Fruit fly (Drosophila melanogaster) whole organism, adult: Measurements from ENCODE around the gene DNAlig4.

Experiments
- CG11617 ChIP-seq: fragments of 200-800 bp; sonication (Bioruptor generic); optimal IDR thresholded peaks from 2 replicates; lab custom pipeline; 2017; ENCODE audit warnings: mild to moderate bottlenecking, missing biosample characterization, missing genetic modification reagents, missing genetic modification characterization
- CG12768 ChIP-seq: fragments of 200-800 bp; sonication (Bioruptor generic); optimal IDR thresholded peaks from 2 replicates; lab custom pipeline; 2017; ENCODE audit warnings: missing biosample characterization, missing genetic modification characterization, mild to moderate bottlenecking, moderate library complexity, missing genetic modification reagents
- CG14711 ChIP-seq: fragments of 200-800 bp; sonication (Bioruptor generic); optimal IDR thresholded peaks from 2 replicates; lab custom pipeline; 2018; ENCODE audit warnings: missing biosample characterization, mild to moderate bottlenecking, missing genetic modification characterization, moderate library complexity
- CG1620 ChIP-seq: fragments of 200-800 bp; sonication (Bioruptor generic); optimal IDR thresholded peaks from 2 replicates; lab custom pipeline; 2016; ENCODE audit warnings: missing biosample characterization, missing genetic modification characterization
- CG33017 ChIP-seq: fragments of 200-800 bp; sonication (Bioruptor generic); optimal IDR thresholded peaks from 2 replicates; lab custom pipeline; 2018; ENCODE audit warnings: missing biosample characterization, mild to moderate bottlenecking, missing genetic modification characterization, moderate library complexity
- CG5204 ChIP-seq: fragments of 200-800 bp; sonication (Bioruptor generic); optimal IDR thresholded peaks from 2 replicates; lab custom pipeline; 2016; ENCODE audit warnings: missing biosample characterization, missing genetic modification characterization
- CG7045 ChIP-seq: fragments of 200-800 bp; sonication (Bioruptor generic); optimal IDR thresholded peaks from 2 replicates; lab custom pipeline; 2017; ENCODE audit warnings: missing biosample characterization, mild to moderate bottlenecking, missing genetic modification characterization
- CG7101 ChIP-seq: fragments of 200-800 bp; sonication (Bioruptor generic); optimal IDR thresholded peaks from 2 replicates; lab custom pipeline; 2018; ENCODE audit warnings: missing biosample characterization, mild to moderate bottlenecking, missing genetic modification characterization, moderate library complexity
- Clk ChIP-seq: fragments of 200-800 bp; sonication (Bioruptor generic); optimal IDR thresholded peaks from 2 replicates; lab custom pipeline; 2017; ENCODE audit warnings: missing biosample characterization, missing genetic modification characterization
- Crg-1 ChIP-seq: fragments of 200-800 bp; sonication (Bioruptor generic); optimal IDR thresholded peaks from 2 replicates; lab custom pipeline; 2016; ENCODE audit warnings: missing biosample characterization, missing genetic modification characterization
- Hr96 ChIP-seq: fragments of 200-800 bp; sonication (Bioruptor generic); optimal IDR thresholded peaks from 2 replicates; lab custom pipeline; 2016; ENCODE audit warnings: missing biosample characterization, missing genetic modification characterization
- Mnt ChIP-seq: fragments of 200-800 bp; sonication (Bioruptor generic); optimal IDR thresholded peaks from 2 replicates; lab custom pipeline; 2016; ENCODE audit warnings: missing biosample characterization, mild to moderate bottlenecking, missing genetic modification characterization
- bab1 ChIP-seq: fragments of 200-800 bp; sonication (Bioruptor generic); optimal IDR thresholded peaks from 3 replicates; lab custom pipeline; 2019; ENCODE audit warnings: missing biosample characterization, mild to moderate bottlenecking, missing genetic modification characterization, moderate library complexity
- cic ChIP-seq: fragments of 200-800 bp; sonication (Bioruptor generic); optimal IDR thresholded peaks from 2 replicates; lab custom pipeline; 2017; ENCODE audit warnings: missing biosample characterization, mild to moderate bottlenecking, missing genetic modification characterization, moderate library complexity
- cnc ChIP-seq, 2 experiments: fragments of >200 bp; optimal IDR thresholded peaks; 2 replicates each; lab custom pipeline; 2017
- kay ChIP-seq: fragments of 200-800 bp; sonication (Bioruptor generic); peaks from one replicate; lab custom pipeline; 2016; ENCODE audit warnings: missing biosample characterization, missing genetic modification characterization, borderline replicate concordance
- ovo ChIP-seq: fragments of 200-800 bp; sonication (Bioruptor generic); optimal IDR thresholded peaks from 2 replicates; lab custom pipeline; 2016; ENCODE audit warnings: missing biosample characterization, missing genetic modification characterization
- pad ChIP-seq: fragments of 200-800 bp; sonication (Bioruptor generic); optimal IDR thresholded peaks from 3 replicates; lab custom pipeline; 2017; ENCODE audit warnings: missing biosample characterization, missing genetic modification characterization, mild to moderate bottlenecking, moderate library complexity, missing genetic modification reagents
- tj ChIP-seq: fragments of 200-800 bp; sonication (Bioruptor generic); optimal IDR thresholded peaks from 3 replicates; lab custom pipeline; 2017; ENCODE audit warnings: missing biosample characterization, mild to moderate bottlenecking, missing genetic modification characterization, moderate library complexity
- toe ChIP-seq: fragments of 200-800 bp; sonication (Bioruptor generic); optimal IDR thresholded peaks from 2 replicates; lab custom pipeline; 2016; ENCODE audit warnings: missing biosample characterization, missing genetic modification characterization

Gene DNAlig4

DNA sequence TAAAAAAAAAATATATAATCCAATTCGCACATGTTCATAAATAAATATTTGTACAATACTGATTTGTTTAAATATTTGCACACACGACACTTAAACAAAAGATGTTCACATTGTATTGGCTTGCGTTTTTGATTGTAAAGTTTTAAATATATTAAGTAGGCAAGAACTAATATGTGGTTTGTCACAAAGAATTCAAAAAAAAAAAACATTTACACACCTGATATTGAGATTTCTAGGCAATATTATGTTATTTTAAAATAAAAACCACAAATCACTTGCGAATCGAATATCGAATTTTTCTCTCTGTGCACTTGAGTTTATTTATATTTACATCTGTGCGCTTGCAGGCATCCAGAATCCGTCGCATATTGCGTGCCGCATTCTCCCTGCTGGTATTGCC lies 12.0 kb upstream of the DNAlig4 start:
- TF ChIP-seq Crg-1 (GFP tag; lab: Kevin White, UChicago) (no peak), pad (GFP tag; lab: Kevin White, UChicago) (no peak), CG33017 (peak; percentile 56), CG7045 (GFP tag; lab: Kevin White, UChicago) (peak; percentile 11), CG7101 (tag; lab: Kevin White, UChicago) (peak; percentile 66), CG5204 (GFP tag; lab: Kevin White, UChicago) (peak; percentile 25), kay (peak; percentile 91), cic (GFP tag; lab: Kevin White, UChicago) (no peak), Clk (GFP tag; lab: Kevin White, UChicago) (no peak), CG14711 (tag; lab: Kevin White, UChicago) (peak; percentile 61), Mnt (GFP tag; lab: Kevin White, UChicago) (no peak), ovo (GFP tag; lab: Kevin White, UChicago) (no peak), cnc (optimal IDR thresholded peaks at IDR 0.05; lab: Kevin White, UChicago) (no peak), CG1620 (no peak), tj (GFP tag; lab: Kevin White, UChicago) (peak; percentile 11), toe (GFP tag; lab: Kevin White, UChicago) (peak; percentile 30), CG12768 (GFP tag; lab: Kevin White, UChicago) (no peak), bab1 (no peak), CG11617 (GFP tag; lab: Kevin White, UChicago) (peak; percentile 63), Hr96 (GFP tag; lab: Kevin White, UChicago) (no peak)

DNA sequence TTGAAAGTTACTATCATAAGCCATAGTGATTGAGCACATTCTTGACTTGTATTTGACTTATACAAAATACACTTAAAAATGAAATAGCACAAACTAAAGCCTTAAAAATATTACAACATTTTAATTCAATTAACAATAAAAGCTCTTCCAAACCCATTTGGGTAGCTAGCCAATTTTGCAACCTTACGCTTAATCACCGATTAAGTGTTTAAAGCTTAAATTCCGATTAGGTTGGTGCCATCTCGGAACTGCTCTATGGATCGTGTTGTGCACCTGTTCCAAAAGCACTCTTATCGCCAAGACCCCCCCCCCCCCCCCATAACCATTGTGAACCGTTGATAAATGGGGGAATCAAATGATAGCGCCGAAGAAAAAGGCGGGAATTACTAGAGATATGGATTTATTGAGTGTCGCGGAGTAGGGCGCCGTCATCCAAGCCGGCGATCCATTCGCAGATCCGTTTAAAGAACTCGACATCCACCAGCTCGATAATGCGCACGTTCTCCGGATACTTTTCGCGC lies 10.4 kb upstream of the DNAlig4 start:
- no peak for TF ChIP-seq CG7045 (GFP tag; lab: Kevin White, UChicago)
- TF ChIP-seq ovo (GFP tag; lab: Kevin White, UChicago): no peak
- TF ChIP-seq pad (GFP tag; lab: Kevin White, UChicago): no peak
- peak; percentile 49 for TF ChIP-seq Mnt (GFP tag; lab: Kevin White, UChicago)
- TF ChIP-seq cnc (optimal IDR thresholded peaks at IDR 0.05; lab: Kevin White, UChicago): no peak
- TF ChIP-seq cic (GFP tag; lab: Kevin White, UChicago): peak; percentile 16
- TF ChIP-seq CG14711 (tag; lab: Kevin White, UChicago): no peak
- TF ChIP-seq CG7101 (tag; lab: Kevin White, UChicago): no peak

DNA sequence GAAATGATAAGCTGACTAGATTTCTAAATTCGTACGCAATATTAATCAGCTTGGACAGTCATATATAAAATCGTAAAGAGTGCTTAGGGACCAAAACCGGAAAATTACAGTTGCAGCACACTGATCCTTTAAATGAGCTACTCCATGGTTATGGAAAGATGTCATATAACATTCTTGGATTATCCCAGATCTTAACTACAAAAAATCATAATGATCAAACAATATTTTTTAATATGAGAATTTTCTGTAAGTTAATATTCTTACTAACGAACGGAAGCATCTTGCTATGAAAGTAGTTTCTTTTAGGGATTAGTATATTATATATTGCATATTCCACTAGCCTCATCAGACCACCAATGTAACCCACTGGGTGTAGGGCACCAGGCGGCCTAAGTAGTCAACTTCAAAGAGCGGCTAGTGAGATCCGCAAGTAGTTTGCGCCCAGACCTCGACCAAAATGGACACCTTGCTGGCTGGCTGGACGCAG lies 8.9 kb upstream of the DNAlig4 start, which contains the start of gene CG11162:
Gene CG11162, plus strand, starts transcription at position 437 of the 487 bp plus-strand sequence.
- TF ChIP-seq CG7101 (tag; lab: Kevin White, UChicago) (peak; percentile 53), CG11617 (GFP tag; lab: Kevin White, UChicago) (peak; percentile 8), tj (GFP tag; lab: Kevin White, UChicago) (no peak), bab1 (no peak), CG33017 (no peak), CG14711 (tag; lab: Kevin White, UChicago) (peak; percentile 27), pad (GFP tag; lab: Kevin White, UChicago) (peak; percentile 19)

DNA sequence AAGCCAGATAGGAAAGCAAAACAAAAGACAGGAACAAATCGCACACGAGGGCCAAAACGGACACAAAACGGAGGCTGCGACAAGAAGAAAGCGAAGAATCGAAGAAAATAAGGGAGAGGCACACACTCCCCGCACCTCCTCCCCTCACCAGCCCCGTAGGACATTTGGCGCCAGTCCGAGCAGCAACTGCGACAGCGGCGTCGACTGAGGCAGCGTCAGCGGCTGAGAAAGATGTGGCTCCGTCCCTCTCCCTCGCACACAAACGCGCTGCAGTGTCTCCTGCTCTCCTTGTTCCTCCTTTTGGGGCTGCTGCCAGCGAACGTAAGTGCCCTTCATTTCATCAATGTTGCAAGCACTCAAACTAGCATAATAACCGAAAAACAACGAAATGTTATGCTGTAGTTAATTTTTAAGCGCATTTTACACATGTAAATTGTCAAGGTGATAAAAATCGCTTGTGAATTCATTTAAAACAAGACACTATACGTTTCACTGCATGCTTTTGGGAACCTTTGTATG lies 2.8 kb upstream of the DNAlig4 start:
- no peak for TF ChIP-seq kay
- no peak for TF ChIP-seq CG14711 (tag; lab: Kevin White, UChicago)
- TF ChIP-seq Crg-1 (GFP tag; lab: Kevin White, UChicago): no peak
- no peak for TF ChIP-seq Hr96 (GFP tag; lab: Kevin White, UChicago)
- TF ChIP-seq CG12768 (GFP tag; lab: Kevin White, UChicago): no peak
- no peak for TF ChIP-seq pad (GFP tag; lab: Kevin White, UChicago)

DNA sequence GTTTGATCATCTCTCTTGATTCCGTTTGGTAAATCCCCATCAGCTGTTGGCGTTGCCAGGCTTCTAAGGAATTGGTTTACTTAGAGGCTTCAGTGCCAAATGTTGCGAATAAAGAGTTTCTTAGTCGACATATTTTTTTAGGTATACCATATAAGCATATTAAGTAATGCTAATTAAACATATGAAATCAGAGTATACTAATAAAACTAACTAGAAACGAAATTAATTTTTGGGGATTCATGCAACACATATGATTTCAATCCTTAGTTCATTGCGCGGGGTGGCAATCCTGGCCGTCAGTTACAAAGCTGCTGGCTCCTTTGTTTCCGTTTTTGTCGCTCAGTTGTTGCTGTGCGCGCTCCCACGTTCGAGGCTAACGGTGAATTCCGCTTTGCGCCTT lies 1.8 kb upstream of the DNAlig4 start, which contains the start of gene CG15760:
Gene CG15760, plus strand, starts transcription at position 334 of the 400 bp plus-strand sequence.
- TF ChIP-seq Clk (GFP tag; lab: Kevin White, UChicago): no peak
- no peak for TF ChIP-seq CG11617 (GFP tag; lab: Kevin White, UChicago)
- peak; percentile 34 for TF ChIP-seq CG14711 (tag; lab: Kevin White, UChicago)
- TF ChIP-seq bab1: no peak
- TF ChIP-seq CG7045 (GFP tag; lab: Kevin White, UChicago): peak; percentile 2
- TF ChIP-seq tj (GFP tag; lab: Kevin White, UChicago): no peak
- TF ChIP-seq ovo (GFP tag; lab: Kevin White, UChicago): no peak
- no peak for TF ChIP-seq toe (GFP tag; lab: Kevin White, UChicago)
- TF ChIP-seq CG7101 (tag; lab: Kevin White, UChicago): peak; percentile 0
- TF ChIP-seq Mnt (GFP tag; lab: Kevin White, UChicago): no peak

DNA sequence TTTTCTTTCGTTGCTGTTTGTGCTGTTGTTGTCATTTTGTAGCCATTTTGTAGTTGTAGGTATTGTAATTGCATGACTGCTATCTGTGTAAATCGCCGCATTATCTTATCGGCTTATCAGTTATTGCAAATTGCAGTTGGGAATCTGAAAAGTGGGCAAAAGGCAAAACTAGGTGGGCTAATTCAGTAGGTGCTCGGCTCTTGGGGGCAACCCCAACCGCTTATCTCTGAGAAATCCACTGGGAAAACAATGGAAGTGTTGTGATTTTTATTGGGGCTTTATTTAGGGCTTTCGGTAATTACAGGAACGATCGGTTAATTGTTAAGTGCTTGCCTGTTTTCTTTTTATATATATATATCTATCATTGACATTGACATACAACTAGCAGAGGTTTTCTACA lies 16.4 kb downstream of the DNAlig4 start:
- peak; percentile 37 for TF ChIP-seq pad (GFP tag; lab: Kevin White, UChicago)
- TF ChIP-seq tj (GFP tag; lab: Kevin White, UChicago): peak; percentile 4
- TF ChIP-seq CG14711 (tag; lab: Kevin White, UChicago): peak; percentile 4
- peak; percentile 7 for TF ChIP-seq kay
- TF ChIP-seq Crg-1 (GFP tag; lab: Kevin White, UChicago): no peak
- TF ChIP-seq Mnt (GFP tag; lab: Kevin White, UChicago): peak; percentile 6
- no peak for TF ChIP-seq Clk (GFP tag; lab: Kevin White, UChicago)
- peak; percentile 65 for TF ChIP-seq cic (GFP tag; lab: Kevin White, UChicago)
- peak; percentile 46 for TF ChIP-seq CG7101 (tag; lab: Kevin White, UChicago)
